Fruit fly (Drosophila melanogaster): Measurements from ENCODE around the gene Gr93c.

Gr93c gene

DNA sequence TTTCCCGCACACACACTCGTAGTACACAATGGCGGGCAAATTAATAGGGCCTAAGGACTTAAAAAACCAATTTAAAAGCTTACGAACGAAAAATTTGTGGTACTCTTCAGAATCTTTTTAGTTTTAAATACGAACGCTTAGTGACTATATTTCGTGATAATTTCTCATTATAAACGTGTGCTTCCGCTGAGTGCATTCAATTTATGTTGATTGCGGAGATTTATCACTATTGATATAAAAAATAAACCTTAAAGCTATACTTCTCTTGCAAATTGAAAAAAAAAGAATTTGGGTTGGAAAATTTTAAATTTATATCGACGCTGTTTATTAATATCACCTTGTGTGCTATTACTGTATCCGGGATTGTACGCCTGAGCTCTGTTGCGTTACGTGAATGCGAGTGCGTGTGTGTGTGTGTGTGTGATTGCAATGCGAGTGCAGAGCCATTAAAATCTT is 4.0 kb upstream of the Gr93c start (continued):
- TF ChIP-seq ss (GFP tag; optimal IDR thresholded peaks at IDR 0.05) (peak; percentile 95), dsx (GFP tag; optimal IDR thresholded peaks at IDR 0.05; ENCODE audit: poor library complexity, severe bottlenecking) (peak; percentile 91), CG8319 (GFP tag; optimal IDR thresholded peaks at IDR 0.05) (peak; percentile 93), CG15336 (GFP tag; IDR thresholded peaks at IDR 0.05) (peak; percentile 94), CG32006 (GFP tag; optimal IDR thresholded peaks at IDR 0.05) (peak; percentile 98), CG10669 (GFP tag; optimal IDR thresholded peaks at IDR 0.05) (peak; percentile 93), CG8632 (GFP tag; optimal IDR thresholded peaks at IDR 0.05) (peak; percentile 94), CG4318 (GFP tag; optimal IDR thresholded peaks at IDR 0.05) (peak; percentile 92), dac (GFP tag; optimal IDR thresholded peaks at IDR 0.05) (peak; percentile 85), esn (GFP tag; optimal IDR thresholded peaks at IDR 0.05) (peak; percentile 98), CG6163 (GFP tag; IDR thresholded peaks at IDR 0.05) (peak; percentile 86), Hr38 (GFP tag; optimal IDR thresholded peaks at IDR 0.05) (peak; percentile 17), pdm3 (GFP tag; optimal IDR thresholded peaks at IDR 0.05) (peak; percentile 95)

DNA sequence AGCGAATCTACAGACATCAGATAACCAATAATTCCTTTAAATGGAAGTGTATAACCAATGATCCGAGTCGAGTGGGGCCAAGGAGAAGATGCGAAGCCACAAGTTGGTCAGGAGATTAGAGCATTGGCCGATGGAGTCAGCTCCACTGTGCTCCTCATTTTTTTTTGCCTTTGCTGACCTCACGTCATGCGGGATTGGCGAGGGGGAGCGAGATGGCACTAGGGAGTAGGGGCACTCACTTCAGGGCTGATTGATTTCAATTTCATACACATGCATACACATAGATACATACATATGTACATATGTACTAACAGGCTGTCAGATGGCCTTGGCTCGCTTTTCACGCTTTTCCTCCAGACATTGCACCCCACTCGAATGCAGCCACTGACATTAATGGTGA is 3.2 kb upstream of the Gr93c start:
- TF ChIP-seq Eip78C (GFP tag) (peak; percentile 54), eg (GFP tag; IDR thresholded peaks at IDR 0.05) (0 out of 3 replicates have a peak, but pooled peaks have one; percentile 18), achi (GFP tag; optimal IDR thresholded peaks at IDR 0.05) (no peak), Sox15 (GFP tag; optimal IDR thresholded peaks at IDR 0.05) (no peak), CG6163 (GFP tag; IDR thresholded peaks at IDR 0.05) (peak; percentile 43; the same call in 1 of the 3 replicates), Ets96B (tag; optimal IDR thresholded peaks at IDR 0.05) (no peak), svp (GFP tag) (peak; percentile 98), Hr38 (GFP tag; optimal IDR thresholded peaks at IDR 0.05) (no peak)

DNA sequence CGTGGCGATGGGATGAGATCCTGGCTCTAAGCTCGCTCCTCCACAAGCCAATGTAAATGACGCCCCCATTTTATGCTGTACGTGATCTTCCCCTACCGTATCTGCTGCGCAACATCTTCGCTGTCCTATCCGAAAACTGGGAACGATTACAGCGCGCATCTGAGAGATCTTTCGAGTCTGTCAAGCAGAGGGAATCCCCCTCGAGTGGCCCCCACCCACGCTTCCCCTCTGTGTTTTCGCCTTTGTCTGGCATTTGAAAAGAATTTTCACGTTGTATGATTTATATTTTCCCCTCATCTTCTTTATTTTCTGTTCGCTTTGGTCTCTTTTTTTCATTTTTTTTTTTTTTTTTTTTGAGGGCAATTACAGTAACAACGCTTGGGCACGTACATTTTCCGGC is 2.4 kb upstream of the Gr93c start:
- TF ChIP-seq CG11762 (GFP tag; optimal IDR thresholded peaks at IDR 0.05; ENCODE audit: insufficient read depth) (no peak), ss (GFP tag; optimal IDR thresholded peaks at IDR 0.05) (no peak), pdm3 (GFP tag; optimal IDR thresholded peaks at IDR 0.05) (no peak), eg (GFP tag; IDR thresholded peaks at IDR 0.05) (no peak), CG8119 (GFP tag; IDR thresholded peaks at IDR 0.05) (peak; percentile 19; the same call in 1 of the 3 replicates), net (GFP tag; optimal IDR thresholded peaks at IDR 0.05) (no peak)

DNA sequence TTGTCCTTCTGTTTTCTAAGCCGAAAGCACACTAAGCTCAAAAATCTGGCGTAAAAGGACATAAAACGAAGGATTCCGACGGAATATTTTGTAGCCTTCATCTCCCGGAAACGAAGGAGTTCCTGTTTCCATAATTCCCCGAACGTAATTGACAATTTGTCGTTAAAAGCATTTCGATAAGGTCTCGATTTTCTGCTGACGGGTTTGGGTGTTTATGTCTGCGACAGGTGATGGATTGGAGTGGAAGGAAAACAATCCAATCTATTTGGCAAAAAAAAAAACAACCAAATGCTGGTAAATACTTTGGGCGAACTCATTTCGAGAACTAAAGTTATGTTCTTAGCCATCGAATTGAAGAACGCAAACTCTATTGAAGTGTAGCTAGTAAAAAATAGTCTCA is 1.5 kb upstream of the Gr93c start, which contains the start of gene Gr93d:
Gene Gr93d (minus strand): TSS at position 101 of the 400 bp plus-strand sequence.
- no peak for TF ChIP-seq CG8319 (GFP tag; optimal IDR thresholded peaks at IDR 0.05)
- TF ChIP-seq Gug (GFP tag; IDR thresholded peaks at IDR 0.05), result no peak
- no peak for TF ChIP-seq CG8119 (GFP tag; IDR thresholded peaks at IDR 0.05)
- no peak for TF ChIP-seq CG9139 (GFP tag; optimal IDR thresholded peaks at IDR 0.05)
- no peak for TF ChIP-seq Sox102F (GFP tag; optimal IDR thresholded peaks at IDR 0.05)
- no peak for TF ChIP-seq CG34406 (GFP tag; optimal IDR thresholded peaks at IDR 0.05)

DNA sequence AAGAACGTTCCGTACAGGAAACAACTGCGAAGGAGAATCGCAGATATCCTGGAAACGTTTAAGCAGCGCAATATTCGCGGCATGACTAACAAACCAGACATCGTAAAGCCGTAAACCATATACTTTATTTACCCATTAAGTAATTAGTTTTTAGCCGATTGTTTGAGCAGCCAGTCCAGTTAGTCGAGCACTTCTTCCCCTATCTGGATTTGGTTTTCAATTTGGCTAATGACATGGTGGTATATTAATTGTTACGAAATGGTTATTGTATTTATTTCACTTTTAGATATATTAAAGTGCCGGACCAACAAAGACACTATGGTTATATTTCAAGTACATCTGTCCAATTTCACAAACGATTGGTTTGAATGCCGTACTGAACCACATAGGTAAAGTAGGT is 1.4 kb downstream of the Gr93c start, which contains the start of gene Gr93b:
Gene Gr93b (minus strand): TSS at position 101 of the 400 bp plus-strand sequence.
- TF ChIP-seq lz (GFP tag; optimal IDR thresholded peaks at IDR 0.05) (no peak), CG6276 (GFP tag; optimal IDR thresholded peaks at IDR 0.05) (no peak)

DNA sequence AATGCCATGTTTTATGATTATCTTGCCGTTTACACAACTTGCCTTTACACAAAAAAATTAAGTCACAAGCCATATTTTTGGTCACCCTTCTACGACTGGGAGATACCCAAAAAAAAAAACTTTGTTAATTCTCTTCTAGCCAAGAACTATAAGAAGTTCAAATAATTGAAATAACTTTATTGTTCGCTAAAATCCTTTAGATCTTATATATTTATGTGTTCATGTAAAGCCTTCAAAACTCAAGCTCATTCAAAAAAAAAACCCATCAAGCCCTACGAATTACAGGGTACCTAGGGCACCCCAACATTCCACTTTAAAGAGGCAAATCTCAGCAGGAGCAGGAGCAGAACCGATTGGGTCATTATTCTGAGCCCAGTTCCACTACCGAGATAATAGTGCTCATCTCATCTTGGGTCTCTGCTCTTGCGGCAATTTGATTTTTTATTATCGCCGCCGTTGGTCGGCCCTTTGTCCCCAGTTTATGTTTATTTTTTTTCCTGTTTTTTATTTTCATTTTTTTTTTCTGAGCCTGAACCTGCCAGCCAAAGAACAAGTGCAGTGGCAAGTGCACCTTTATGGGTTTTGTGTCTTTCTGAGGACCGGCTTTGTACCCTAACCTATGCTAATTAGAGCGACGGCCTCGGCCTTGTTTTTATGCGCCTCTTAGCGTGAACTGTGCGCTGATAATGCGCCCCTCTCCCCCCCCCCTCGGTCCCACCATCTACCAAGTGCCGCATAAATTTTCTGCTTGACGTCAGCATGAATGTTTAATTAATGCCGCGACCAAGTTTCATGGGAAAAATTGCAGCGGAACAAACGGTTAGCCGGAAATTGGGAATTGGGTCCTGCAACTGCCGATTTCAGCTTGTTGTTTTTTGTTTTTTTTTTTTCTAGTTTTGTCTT is 3.3 kb downstream of the Gr93c start:
- TF ChIP-seq cyc (GFP tag; optimal IDR thresholded peaks at IDR 0.05) (peak; percentile 33), Smox (GFP tag; optimal IDR thresholded peaks at IDR 0.05) (peak; percentile 13), fkh (GFP tag; optimal IDR thresholded peaks at IDR 0.05) (no peak), CG15336 (GFP tag; IDR thresholded peaks at IDR 0.05) (no peak), CG9139 (GFP tag; optimal IDR thresholded peaks at IDR 0.05) (peak; percentile 3), CG3032 (tag; optimal IDR thresholded peaks at IDR 0.05) (no peak), CG6854 (GFP tag; optimal IDR thresholded peaks at IDR 0.05) (no peak), vri (GFP tag; optimal IDR thresholded peaks at IDR 0.05) (no peak), Gug (GFP tag; IDR thresholded peaks at IDR 0.05) (no peak), CG11762 (GFP tag; optimal IDR thresholded peaks at IDR 0.05; ENCODE audit: insufficient read depth) (peak; percentile 4), CG8119 (GFP tag; IDR thresholded peaks at IDR 0.05) (no peak), Hr39 (GFP tag; optimal IDR thresholded peaks at IDR 0.05) (peak; percentile 19), CG34406 (GFP tag; optimal IDR thresholded peaks at IDR 0.05) (no peak), salr (GFP tag; optimal IDR thresholded peaks at IDR 0.05) (no peak), Sox15 (GFP tag; optimal IDR thresholded peaks at IDR 0.05) (no peak), lz (GFP tag; optimal IDR thresholded peaks at IDR 0.05) (peak; percentile 6), ss (GFP tag; optimal IDR thresholded peaks at IDR 0.05) (peak; percentile 28), CG7368 (GFP tag; optimal IDR thresholded peaks at IDR 0.05) (no peak), net (GFP tag; optimal IDR thresholded peaks at IDR 0.05) (no peak), spab (GFP tag; optimal IDR thresholded peaks at IDR 0.05) (peak; percentile 0)

All from whole organism, prepupa.